Fruit fly (Drosophila melanogaster) whole organism, embryonic: ENCODE results near the gene CG13033.

Experiments used
- ATbp ChIP-seq: fragments of 200-800 bp; sonication (Bioruptor generic); optimal IDR thresholded peaks from 2 replicates; lab custom pipeline; 2017; ENCODE audit warnings: missing biosample characterization, mild to moderate bottlenecking, missing genetic modification characterization, missing genetic modification reagents
- Atf-2 ChIP-seq: fragments of 200-800 bp; sonication (Bioruptor generic); optimal IDR thresholded peaks from 2 replicates; lab custom pipeline; 2016; ENCODE audit warnings: missing biosample characterization, missing genetic modification characterization
- Awh ChIP-seq: fragments of 200-800 bp; sonication (Bioruptor generic); IDR thresholded peaks from 2 replicates; pipeline ENCODE4, ENCODE4 v1.3.6; 2022; ENCODE audit warnings: missing biosample characterization, missing genetic modification characterization
- B-H1 ChIP-seq: fragments of 200-800 bp; sonication (Bioruptor generic); IDR thresholded peaks from 3 replicates; pipeline ENCODE4 v1.3.6; 2022; ENCODE audit warnings: missing biosample characterization, missing genetic modification characterization
- Bgb ChIP-seq: fragments of 200-800 bp; sonication (Bioruptor generic); IDR thresholded peaks from 2 replicates; pipeline ENCODE4 v1.3.6; 2022; ENCODE audit warnings: missing biosample characterization, missing genetic modification characterization; ENCODE audit not compliant: partially characterized antibody
- BtbVII ChIP-seq: fragments of 200-800 bp; sonication (Bioruptor generic); optimal IDR thresholded peaks from 3 replicates; lab custom pipeline; 2017; ENCODE audit warnings: missing biosample characterization, mild to moderate bottlenecking, missing genetic modification characterization
- CG11456 ChIP-seq: fragments of 200-800 bp; sonication (Bioruptor generic); IDR thresholded peaks from 3 replicates; pipeline ENCODE4 v1.3.6; 2022; ENCODE audit warnings: missing biosample characterization, missing genetic modification characterization
- CG12104 ChIP-seq: fragments of 200-800 bp; sonication (Bioruptor generic); optimal IDR thresholded peaks from 3 replicates; lab custom pipeline; 2016; ENCODE audit warnings: missing biosample characterization, missing genetic modification characterization
- CG16779 ChIP-seq: fragments of 200-800 bp; sonication (Bioruptor generic); IDR thresholded peaks from 2 replicates; pipeline ENCODE4 v1.3.6; 2022; ENCODE audit warnings: missing biosample characterization, missing genetic modification characterization
- CG2889 ChIP-seq: fragments of 200-800 bp; sonication (Bioruptor generic); IDR thresholded peaks from 3 replicates; pipeline ENCODE4 v1.3.6; 2022; ENCODE audit warnings: missing biosample characterization, missing genetic modification characterization
- CG3995 ChIP-seq: fragments of 200-800 bp; sonication (Bioruptor generic); optimal IDR thresholded peaks from 3 replicates; lab custom pipeline; 2016; ENCODE audit warnings: missing biosample characterization, missing genetic modification characterization
- CG4424 ChIP-seq: fragments of 200-800 bp; sonication (Bioruptor generic); optimal IDR thresholded peaks from 3 replicates; lab custom pipeline; 2016; ENCODE audit warnings: missing biosample characterization, missing genetic modification characterization
- CG7963 ChIP-seq: fragments of 200-800 bp; sonication (Bioruptor generic); IDR thresholded peaks from 3 replicates; pipeline ENCODE4 v1.3.6; 2022; ENCODE audit warnings: missing biosample characterization, missing genetic modification characterization; ENCODE audit not compliant: partially characterized antibody
- CG8089 ChIP-seq: fragments of 200-800 bp; sonication (Bioruptor generic); optimal IDR thresholded peaks from 3 replicates; lab custom pipeline; 2016; ENCODE audit warnings: missing biosample characterization, missing genetic modification characterization
- CG8281 ChIP-seq: fragments of 200-800 bp; sonication (Bioruptor generic); optimal IDR thresholded peaks from 2 replicates; lab custom pipeline; 2018; ENCODE audit warnings: missing biosample characterization, mild to moderate bottlenecking, missing genetic modification characterization, moderate library complexity
- CG9609 ChIP-seq: fragments of 200-800 bp; sonication (Bioruptor generic); optimal IDR thresholded peaks from 3 replicates; lab custom pipeline; 2016; ENCODE audit warnings: missing biosample characterization, missing genetic modification characterization
- Camta ChIP-seq: fragments of 200-800 bp; sonication (Bioruptor generic); optimal IDR thresholded peaks from 2 replicates; lab custom pipeline; 2016; ENCODE audit warnings: missing biosample characterization, missing genetic modification characterization
- Chrac-16 ChIP-seq: fragments of 200-800 bp; sonication (Bioruptor generic); optimal IDR thresholded peaks from 3 replicates; lab custom pipeline; 2016; ENCODE audit warnings: missing biosample characterization, missing genetic modification characterization
- D19A ChIP-seq: fragments of 200-800 bp; optimal IDR thresholded peaks from 3 replicates; lab custom pipeline; 2019; ENCODE audit warnings: missing biosample characterization, mild to moderate bottlenecking, missing genetic modification characterization, moderate library complexity
- D19B ChIP-seq: fragments of 200-800 bp; sonication (Bioruptor generic); optimal IDR thresholded peaks from 2 replicates; lab custom pipeline; 2017; ENCODE audit warnings: missing biosample characterization, mild to moderate bottlenecking, missing genetic modification characterization
- Dip2 ChIP-seq: fragments of 200-800 bp; sonication (Bioruptor generic); IDR thresholded peaks from 2 replicates; pipeline ENCODE4 v1.3.6; 2022; ENCODE audit warnings: missing biosample characterization, missing genetic modification characterization
- Dll ChIP-seq: fragments of 200-800 bp; sonication (Bioruptor generic); IDR thresholded peaks from 4 replicates; pipeline ENCODE4 v1.3.6; 2022; ENCODE audit warnings: missing biosample characterization, missing genetic modification characterization; ENCODE audit not compliant: partially characterized antibody
- E2f2 ChIP-seq: fragments of 200-800 bp; sonication (Bioruptor generic); IDR thresholded peaks from 2 replicates; pipeline ENCODE4 v1.3.6; 2022; ENCODE audit warnings: missing biosample characterization, missing genetic modification characterization
- Eip74EF ChIP-seq, 2 experiments: fragments of 200-800 bp in 1 of 2; fragments of >200 bp in 1 of 2; sonication (Bioruptor generic) in 1 of 2; optimal IDR thresholded peaks; 2 replicates each; lab custom pipeline; 2017 to 2019; ENCODE audit warnings: missing biosample characterization in 2 of 2, missing genetic modification characterization in 2 of 2, mild to moderate bottlenecking in 1 of 2, moderate library complexity in 1 of 2
- Elba2 ChIP-seq: fragments of 200-800 bp; sonication (Bioruptor generic); optimal IDR thresholded peaks from 3 replicates; lab custom pipeline; 2016; ENCODE audit warnings: missing biosample characterization, missing genetic modification characterization
- HLH4C ChIP-seq: fragments of 200-800 bp; sonication (Bioruptor generic); IDR thresholded peaks from 3 replicates; pipeline ENCODE4 v1.3.6; 2022; ENCODE audit warnings: missing biosample characterization, missing genetic modification characterization; ENCODE audit not compliant: partially characterized antibody
- HLH54F ChIP-seq: fragments of 200-800 bp; sonication (Bioruptor generic); optimal IDR thresholded peaks from 3 replicates; lab custom pipeline; 2016; ENCODE audit warnings: missing biosample characterization, missing genetic modification characterization
- Hsf ChIP-seq: fragments of 200-800 bp; sonication (Bioruptor generic); optimal IDR thresholded peaks from 3 replicates; lab custom pipeline; 2016; ENCODE audit warnings: missing biosample characterization, missing genetic modification characterization
- Mad ChIP-seq: fragments of 200-800 bp; sonication (Bioruptor generic); optimal IDR thresholded peaks from 2 replicates; lab custom pipeline; 2016; ENCODE audit warnings: missing biosample characterization, missing genetic modification characterization
- NC2β ChIP-seq: fragments of 200-800 bp; sonication (Bioruptor generic); optimal IDR thresholded peaks from 2 replicates; lab custom pipeline; 2016; ENCODE audit warnings: missing biosample characterization, missing genetic modification characterization
- Pdp1 ChIP-seq, 2 experiments: fragments of 200-800 bp; sonication (Bioruptor generic); optimal IDR thresholded peaks; 3 replicates each; lab custom pipeline; 2016; ENCODE audit warnings: missing biosample characterization in 2 of 2, missing genetic modification characterization in 2 of 2, mild to moderate bottlenecking in 1 of 2, moderate library complexity in 1 of 2
- Sin3A ChIP-seq: fragments of >200 bp; optimal IDR thresholded peaks from 2 replicates; lab custom pipeline; 2018
- bcd ChIP-seq: fragments of 200-800 bp; sonication (Bioruptor generic); optimal IDR thresholded peaks from 2 replicates; lab custom pipeline; 2017; ENCODE audit warnings: missing biosample characterization, mild to moderate bottlenecking, missing genetic modification characterization
- dan ChIP-seq: fragments of 200-800 bp; sonication (Bioruptor generic); IDR thresholded peaks from 2 replicates; pipeline ENCODE4 v1.3.6; 2022; ENCODE audit warnings: missing biosample characterization, missing genetic modification characterization
- eyg ChIP-seq: fragments of 200-800 bp; sonication (Bioruptor generic); optimal IDR thresholded peaks from 3 replicates; lab custom pipeline; 2016; ENCODE audit warnings: missing biosample characterization, missing genetic modification characterization
- fd64A ChIP-seq: fragments of 200-800 bp; sonication (Bioruptor generic); optimal IDR thresholded peaks from 3 replicates; lab custom pipeline; 2018; ENCODE audit warnings: missing biosample characterization, mild to moderate bottlenecking, missing genetic modification characterization
- hth ChIP-seq: fragments of >200 bp; optimal IDR thresholded peaks from 2 replicates; lab custom pipeline; 2017; ENCODE audit warnings: inconsistent platforms
- inv ChIP-seq: fragments of 200-800 bp; sonication (Bioruptor generic); IDR thresholded peaks from 2 replicates; pipeline ENCODE4 v1.3.6; 2022; ENCODE audit warnings: missing biosample characterization, missing genetic modification characterization; ENCODE audit not compliant: partially characterized antibody
- lola ChIP-seq, 3 experiments: fragments of >200 bp in 2 of 3; fragments of 200-800 bp in 1 of 3; sonication (Bioruptor generic) in 1 of 3; optimal IDR thresholded peaks; 2 replicates each; lab custom pipeline; 2017 to 2019; ENCODE audit warnings: missing biosample characterization in 3 of 3, missing genetic modification characterization in 3 of 3, mild to moderate bottlenecking in 1 of 3, moderate library complexity in 1 of 3
- lov ChIP-seq, 2 experiments: fragments of 200-800 bp in 1 of 2; fragments of >200 bp in 1 of 2; sonication (Bioruptor generic) in 1 of 2; IDR thresholded peaks in 1 of 2; optimal IDR thresholded peaks in 1 of 2; 2 replicates in 1 of 2; 3 replicates in 1 of 2; pipeline versions ENCODE4 v1.3.6 to Lab custom; 2017 to 2022; ENCODE audit warnings: missing biosample characterization in 1 of 2, missing genetic modification characterization in 1 of 2
- mirr ChIP-seq: fragments of 200-800 bp; sonication (Bioruptor generic); optimal IDR thresholded peaks from 3 replicates; lab custom pipeline; 2018; ENCODE audit warnings: missing biosample characterization, mild to moderate bottlenecking, missing genetic modification characterization
- mld ChIP-seq: fragments of 200-800 bp; sonication (Bioruptor generic); IDR thresholded peaks from 3 replicates; pipeline ENCODE4 v1.3.6; 2022; ENCODE audit warnings: missing biosample characterization, missing genetic modification characterization; ENCODE audit not compliant: partially characterized antibody
- oc ChIP-seq: fragments of 200-800 bp; sonication (Bioruptor generic); optimal IDR thresholded peaks from 2 replicates; lab custom pipeline; 2018; ENCODE audit warnings: missing biosample characterization, mild to moderate bottlenecking, missing genetic modification characterization, moderate library complexity
- prd ChIP-seq, 3 experiments: fragments of >200 bp in 2 of 3; fragments of 200-800 bp in 1 of 3; sonication (Bioruptor generic) in 1 of 3; optimal IDR thresholded peaks in 2 of 3; IDR thresholded peaks in 1 of 3; 2 replicates in 2 of 3; 3 replicates in 1 of 3; pipeline versions ENCODE4 v1.3.6 to Lab custom; 2017 to 2022; ENCODE audit warnings: missing biosample characterization in 1 of 3, missing genetic modification characterization in 1 of 3
- repo ChIP-seq: fragments of 200-800 bp; sonication (Bioruptor generic); optimal IDR thresholded peaks from 2 replicates; lab custom pipeline; 2016; ENCODE audit warnings: missing biosample characterization, missing genetic modification characterization
- sim ChIP-seq: fragments of 200-800 bp; sonication (Bioruptor generic); IDR thresholded peaks from 2 replicates; pipeline ENCODE4 v1.3.6; 2022; ENCODE audit warnings: missing biosample characterization, missing genetic modification characterization
- sisA ChIP-seq: fragments of 200-800 bp; sonication (Bioruptor generic); IDR thresholded peaks from 2 replicates; pipeline ENCODE4 v1.3.6; 2022; ENCODE audit warnings: missing biosample characterization, missing genetic modification characterization
- ssp ChIP-seq: fragments of 200-800 bp; sonication (Bioruptor generic); IDR thresholded peaks from 2 replicates; pipeline ENCODE4 v1.3.6; 2022; ENCODE audit warnings: missing biosample characterization, missing genetic modification characterization
- zf30C ChIP-seq: fragments of 200-800 bp; sonication (Bioruptor generic); optimal IDR thresholded peaks from 3 replicates; lab custom pipeline; 2018; ENCODE audit warnings: missing biosample characterization, mild to moderate bottlenecking, missing genetic modification characterization

Gene CG13033

dm6 chr3L:16581201-16581705 is 35.8 kb upstream of the CG13033 start, which contains the start of gene Smn (continued):
- TF ChIP-seq Chrac-16 (peak; percentile 53), Dll (peak; percentile 91), CG2889 (GFP tag; lab: Robert Waterston, UW) (no peak), CG8089 (peak; percentile 31), sisA (GFP tag; lab: Robert Waterston, UW) (0 out of 2 replicates have a peak, but pooled peaks have one; percentile 11), Sin3A (lab: Kevin White, UChicago) (peak; percentile 37), oc (tag; lab: Kevin White, UChicago) (no peak), Elba2 (GFP tag; lab: Kevin White, UChicago) (no peak), HLH54F (peak; percentile 60), mirr (GFP tag; lab: Kevin White, UChicago) (no peak), hth (no peak), Awh (GFP tag; lab: Robert Waterston, UW) (no peak), CG16779 (GFP tag; lab: Robert Waterston, UW) (no peak), D19A (tag; lab: Kevin White, UChicago) (peak; percentile 28), zf30C (GFP tag; lab: Kevin White, UChicago) (no peak), Camta (GFP tag; lab: Kevin White, UChicago) (peak; percentile 62), inv (GFP tag; lab: Robert Waterston, UW) (peak; percentile 80), CG8281 (tag; lab: Kevin White, UChicago) (peak; percentile 32), sim (GFP tag; lab: Robert Waterston, UW) (no peak), Eip74EF (GFP tag; optimal IDR thresholded peaks at IDR 0.05; lab: Kevin White, UChicago) (no peak), repo (GFP tag; lab: Kevin White, UChicago) (no peak), dan (GFP tag; lab: Robert Waterston, UW) (no peak), mld (GFP tag; lab: Robert Waterston, UW) (peak; percentile 69; the same call in 1 of the 3 replicates), HLH4C (peak; percentile 81), ATbp (no peak), CG12104 (GFP tag; lab: Kevin White, UChicago) (peak; percentile 11), CG11456 (GFP tag; lab: Robert Waterston, UW) (no peak), E2f2 (peak; percentile 31; the same call in 1 of the 2 replicates), Dip2 (GFP tag; lab: Robert Waterston, UW) (no peak), bcd (no peak), CG9609 (GFP tag; lab: Kevin White, UChicago) (peak; percentile 36), ssp (peak; percentile 36; the same call in 1 of the 2 replicates), Mad (GFP tag; lab: Kevin White, UChicago) (no peak), Atf-2 (GFP tag; lab: Kevin White, UChicago) (no peak), BtbVII (no peak), lov (optimal IDR thresholded peaks at IDR 0.05; lab: Kevin White, UChicago) (no peak), lov (GFP tag; IDR thresholded peaks at IDR 0.05; lab: Robert Waterston, UW) (no peak), NC2β (GFP tag; lab: Kevin White, UChicago) (peak; percentile 38), B-H1 (GFP tag; lab: Robert Waterston, UW) (no peak), lola (GFP tag; optimal IDR thresholded peaks at IDR 0.05; lab: Kevin White, UChicago) (peak in 1 of 3 experiments; percentile 28), CG7963 (GFP tag; lab: Robert Waterston, UW) (peak; percentile 64; the same call in 2 of the 3 replicates), Hsf (peak; percentile 46), prd (optimal IDR thresholded peaks at IDR 0.05; lab: Kevin White, UChicago) (no peak), prd (GFP tag; IDR thresholded peaks at IDR 0.05; lab: Robert Waterston, UW) (0 out of 3 replicates have a peak, but pooled peaks have one; percentile 13), Pdp1 (GFP tag; optimal IDR thresholded peaks at IDR 0.05; lab: Kevin White, UChicago) (peak; percentile 5 to 50), CG4424 (GFP tag; lab: Kevin White, UChicago) (peak; percentile 37), CG3995 (peak; percentile 79), eyg (GFP tag; lab: Kevin White, UChicago) (no peak), Bgb (GFP tag; lab: Robert Waterston, UW) (peak; percentile 70), D19B (no peak), fd64A (GFP tag; lab: Kevin White, UChicago) (no peak)
